Worm (Caenorhabditis elegans): ENCODE measurements around the gene F58F9.9.
A peak's percentile ranks its signal among the peaks of the same experiment; 100 is the strongest.

ce11 chrIV:6206294-6206776 is 33.8 kb upstream of the F58F9.9 start, which contains the start of gene C49A9.10:
- TF ChIP-seq him-1 (tag; optimal IDR thresholded peaks at IDR 0.05): peak; percentile 74
- no peak for TF ChIP-seq dao-5 (tag; optimal IDR thresholded peaks at IDR 0.05)

Data from whole organism, L4/young adult.